Fruit fly (Drosophila melanogaster) Kc167 (cell line): ENCODE data around the gene CG18094.

Experiments used
- Myc ChIP-seq: fragments of >200 bp; optimal IDR thresholded peaks from 2 replicates; lab custom pipeline; 2017; ENCODE audit warnings: missing external identifiers
- insv ChIP-seq: fragments of >200 bp; optimal IDR thresholded peaks from 3 replicates; lab custom pipeline; 2018; ENCODE audit warnings: missing external identifiers
- psq ChIP-seq: fragments of >200 bp; optimal IDR thresholded peaks from 2 replicates; lab custom pipeline; 2017; ENCODE audit warnings: missing external identifiers
- ttk ChIP-seq: sonication (Bioruptor generic); optimal IDR thresholded peaks from 2 replicates; lab custom pipeline; 2017; ENCODE audit warnings: missing external identifiers

DNA sequence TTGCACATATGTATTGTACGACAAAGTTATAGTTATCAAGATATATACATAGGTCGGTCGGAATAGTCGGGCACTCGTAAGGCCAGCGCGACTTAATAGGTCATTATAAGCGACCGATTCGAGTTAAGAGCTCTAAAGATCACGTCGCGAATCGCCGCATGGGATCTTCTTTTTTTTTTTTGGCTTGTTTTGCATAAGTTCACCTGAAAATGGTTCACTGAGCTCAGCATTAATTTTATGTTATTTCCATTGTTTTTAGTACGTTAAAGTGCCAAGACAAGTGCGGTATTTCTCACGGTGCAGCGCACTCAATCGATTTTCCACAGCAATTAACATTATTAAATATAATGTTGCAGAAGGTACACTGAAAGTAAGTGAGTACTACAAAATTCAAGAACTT lies 48.7 kb upstream of the CG18094 start:
- TF ChIP-seq ttk (lab: Kevin White, UChicago), result no peak
- no peak for TF ChIP-seq insv (lab: Kevin White, UChicago)
- TF ChIP-seq Myc (lab: Kevin White, UChicago), result no peak
- TF ChIP-seq psq, result no peak
